Fruit fly (Drosophila melanogaster): ENCODE data around the gene CG32022.

The CG32022 gene

dm6 chr3L:8765493-8765892 is 44.4 kb upstream of the CG32022 start (continued):
- no peak for TF ChIP-seq ind (GFP tag; optimal IDR thresholded peaks at IDR 0.05)
- no peak for TF ChIP-seq pum (GFP tag; optimal IDR thresholded peaks at IDR 0.05)
- TF ChIP-seq Rx (GFP tag; IDR thresholded peaks at IDR 0.05) = peak; percentile 67
- no peak for TF ChIP-seq CG13123 (GFP tag; optimal IDR thresholded peaks at IDR 0.05)
- TF ChIP-seq Sry-δ (GFP tag; optimal IDR thresholded peaks at IDR 0.05) = no peak
- TF ChIP-seq CG8388 (GFP tag; optimal IDR thresholded peaks at IDR 0.05) = peak; percentile 69
- no peak for TF ChIP-seq Opbp (GFP tag; IDR thresholded peaks at IDR 0.05; ENCODE audit: partially characterized antibody)
- peak; percentile 78; the same call in 2 of the 3 replicates for TF ChIP-seq gce (GFP tag; IDR thresholded peaks at IDR 0.05)
- TF ChIP-seq CG10366 (GFP tag; IDR thresholded peaks at IDR 0.05) = peak; percentile 54
- TF ChIP-seq Spps (tag; optimal IDR thresholded peaks at IDR 0.05) = peak; percentile 58
- TF ChIP-seq CG1603 (tag; optimal IDR thresholded peaks at IDR 0.05) = no peak
- no peak for TF ChIP-seq CG12942 (GFP tag; optimal IDR thresholded peaks at IDR 0.05)
- no peak; the same call in 1 of the 2 replicates for TF ChIP-seq lmd (GFP tag; IDR thresholded peaks at IDR 0.05)
- TF ChIP-seq Myb (GFP tag; optimal IDR thresholded peaks at IDR 0.05) = no peak
- TF ChIP-seq CG13624 (GFP tag; optimal IDR thresholded peaks at IDR 0.05) = no peak
- TF ChIP-seq CG17385 (GFP tag; optimal IDR thresholded peaks at IDR 0.05) = no peak
- peak; percentile 55 for TF ChIP-seq stc (GFP tag; IDR thresholded peaks at IDR 0.05)
- TF ChIP-seq CG2875 (GFP tag; optimal IDR thresholded peaks at IDR 0.05) = no peak
- no peak for TF ChIP-seq sqz (GFP tag; optimal IDR thresholded peaks at IDR 0.05)
- TF ChIP-seq Awh (GFP tag; IDR thresholded peaks at IDR 0.05) = peak; percentile 70
- no peak for TF ChIP-seq fd64A (GFP tag; optimal IDR thresholded peaks at IDR 0.05)
- no peak for TF ChIP-seq ab (GFP tag; optimal IDR thresholded peaks at IDR 0.05)
- no peak for TF ChIP-seq CG7271 (tag; optimal IDR thresholded peaks at IDR 0.05)
- TF ChIP-seq sens (GFP tag) = no peak
- TF ChIP-seq NC2β (GFP tag; optimal IDR thresholded peaks at IDR 0.05) = no peak
- no peak for TF ChIP-seq Gsc (GFP tag; IDR thresholded peaks at IDR 0.05)
- TF ChIP-seq CG2202 (tag; optimal IDR thresholded peaks at IDR 0.05) = no peak
- TF ChIP-seq fru (optimal IDR thresholded peaks at IDR 0.05) = no peak
- TF ChIP-seq CG18011 (GFP tag; optimal IDR thresholded peaks at IDR 0.05) = no peak
- TF ChIP-seq nerfin-2 (GFP tag; IDR thresholded peaks at IDR 0.05; ENCODE audit: partially characterized antibody) = no peak
- TF ChIP-seq shn (GFP tag; optimal IDR thresholded peaks at IDR 0.05) = no peak
- no peak for TF ChIP-seq Hr3 (GFP tag; optimal IDR thresholded peaks at IDR 0.05)
- TF ChIP-seq Asciz (GFP tag; optimal IDR thresholded peaks at IDR 0.05) = no peak
- TF ChIP-seq CG7963 (GFP tag; IDR thresholded peaks at IDR 0.05; ENCODE audit: partially characterized antibody) = no peak
- no peak for TF ChIP-seq Hr39 (optimal IDR thresholded peaks at IDR 0.05)
- no peak for TF ChIP-seq zen (tag; optimal IDR thresholded peaks at IDR 0.05)
- no peak for TF ChIP-seq run (tag; optimal IDR thresholded peaks at IDR 0.05)
- no peak for TF ChIP-seq Hmx (GFP tag; optimal IDR thresholded peaks at IDR 0.05)
- TF ChIP-seq Mad (GFP tag; optimal IDR thresholded peaks at IDR 0.05) = no peak
- TF ChIP-seq CG15601 (tag; optimal IDR thresholded peaks at IDR 0.05) = no peak
- no peak for TF ChIP-seq Vsx1 (GFP tag; optimal IDR thresholded peaks at IDR 0.05)
- no peak for TF ChIP-seq p53 (GFP tag; optimal IDR thresholded peaks at IDR 0.05)
- peak; percentile 13; the same call in 2 of the 3 replicates for TF ChIP-seq B-H1 (GFP tag; IDR thresholded peaks at IDR 0.05)
- TF ChIP-seq NK7.1 (GFP tag; optimal IDR thresholded peaks at IDR 0.05) = no peak
- no peak; the same call in 1 of the 2 replicates for TF ChIP-seq CG6272 (GFP tag; IDR thresholded peaks at IDR 0.05)
- TF ChIP-seq CG2712 (tag; optimal IDR thresholded peaks at IDR 0.05) = no peak
- no peak for TF ChIP-seq D (optimal IDR thresholded peaks at IDR 0.05)
- TF ChIP-seq D (GFP tag; optimal IDR thresholded peaks at IDR 0.05) = no peak
- no peak for TF ChIP-seq pros (GFP tag; optimal IDR thresholded peaks at IDR 0.05)
- TF ChIP-seq CG9727 (GFP tag; optimal IDR thresholded peaks at IDR 0.05) = no peak
- TF ChIP-seq ci (GFP tag; IDR thresholded peaks at IDR 0.05) = peak; percentile 88
- no peak for TF ChIP-seq Fer3 (tag; optimal IDR thresholded peaks at IDR 0.05)
- TF ChIP-seq CG31441 (GFP tag; IDR thresholded peaks at IDR 0.05) = peak; percentile 82; the same call in 1 of the 2 replicates
